Worm (Caenorhabditis elegans) whole organism, midembryonic: ENCODE results near the gene ttr-45.

Source experiments
- T22C8.4 ChIP-seq: fragments of 200-800 bp; sonication (Bioruptor generic); IDR thresholded peaks from 2 replicates; pipeline ENCODE4 v1.3.6; 2022; ENCODE audit warnings: missing genetic modification characterization, missing compliant biosample characterization
- cog-1 ChIP-seq: sonication (generic microtip); optimal IDR thresholded peaks from 2 replicates; lab custom pipeline; 2016; ENCODE audit warnings: missing genetic modification characterization, missing compliant biosample characterization
- flt-1 ChIP-seq: fragments of 200-800 bp; sonication (Bioruptor generic); IDR thresholded peaks from 2 replicates; pipeline ENCODE4 v1.3.6; 2022; ENCODE audit warnings: missing genetic modification characterization, missing compliant biosample characterization
- klf-2 ChIP-seq: fragments of 200-800 bp; sonication (Bioruptor generic); conservative IDR thresholded peaks from 2 replicates; pipeline ENCODE4 v1.3.6; 2022; ENCODE audit warnings: missing genetic modification reagents, missing genetic modification characterization, missing compliant biosample characterization
- med-1 ChIP-seq: sonication (generic microtip); optimal IDR thresholded peaks from 2 replicates; lab custom pipeline; 2017; ENCODE audit warnings: missing genetic modification characterization, mild to moderate bottlenecking, missing compliant biosample characterization, antibody characterized with exemption, missing genetic modification reagents; ENCODE audit not compliant: insufficient read depth
- ref-1 ChIP-seq: fragments of 200-800 bp; sonication (Bioruptor generic); conservative IDR thresholded peaks from 2 replicates; pipeline ENCODE4 v1.3.6; 2022; ENCODE audit warnings: missing genetic modification reagents, missing genetic modification characterization, missing compliant biosample characterization
- tab-1 ChIP-seq: fragments of 200-800 bp; sonication (Bioruptor generic); IDR thresholded peaks from 2 replicates; pipeline ENCODE4 v1.3.6; 2022; ENCODE audit warnings: missing genetic modification characterization, missing compliant biosample characterization
- ztf-23 ChIP-seq: fragments of 200-800 bp; sonication (Bioruptor generic); IDR thresholded peaks from 2 replicates; pipeline ENCODE4 v1.3.6; 2022; ENCODE audit warnings: missing genetic modification reagents, missing genetic modification characterization, missing compliant biosample characterization
- ztf-29 ChIP-seq: fragments of 200-800 bp; sonication (Bioruptor generic); IDR thresholded peaks from 2 replicates; pipeline ENCODE4 v1.3.6; 2022; ENCODE audit warnings: missing genetic modification reagents, missing genetic modification characterization, missing compliant biosample characterization

ttr-45 gene

DNA sequence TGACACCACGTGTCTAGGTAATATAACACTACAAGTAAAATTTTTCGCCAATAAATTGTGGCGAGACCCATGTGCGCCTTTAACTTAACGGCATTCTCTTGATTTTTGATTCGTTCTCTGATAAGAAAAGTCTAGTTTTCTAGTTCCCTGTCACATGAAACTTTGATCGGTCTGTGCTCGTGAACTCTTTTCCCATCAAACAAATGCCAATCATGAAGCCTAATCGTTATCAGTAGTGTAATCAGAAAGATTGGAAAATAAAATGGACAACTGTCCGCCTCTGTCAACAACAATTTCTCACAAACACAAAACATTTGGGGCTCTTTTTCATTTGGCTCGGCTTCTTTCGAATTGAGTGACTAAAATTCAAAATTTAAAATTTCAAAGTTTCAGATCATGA is at the start of gene ttr-45:
Gene ttr-45, plus strand, starts transcription at position 385 of the 400 bp plus-strand sequence.
- TF ChIP-seq ztf-23 (GFP tag; lab: Robert Waterston, UW), result no peak

DNA sequence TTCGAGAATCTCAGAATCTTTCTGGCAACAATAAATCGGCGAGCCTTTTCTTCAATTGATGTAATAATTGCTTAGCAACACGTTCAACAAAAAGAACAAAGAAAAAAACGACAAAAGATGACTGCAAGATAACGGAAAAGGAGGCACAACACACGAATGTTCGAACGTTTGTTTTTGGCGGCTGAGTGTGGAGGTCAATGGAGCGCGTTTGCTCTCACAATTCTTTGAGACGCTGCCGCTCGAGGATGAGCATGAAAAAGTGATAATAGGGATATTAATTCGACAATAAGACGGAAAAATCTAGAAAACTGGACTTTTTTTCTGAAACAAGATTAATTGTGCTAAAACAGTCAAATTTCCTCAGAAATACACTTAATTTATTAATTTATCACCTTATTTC is 48.1 kb upstream of the ttr-45 start:
- TF ChIP-seq T22C8.4 (GFP tag; lab: Robert Waterston, UW) (no peak), cog-1 (tag; lab: Kevin White, UChicago) (peak; percentile 21), ztf-23 (GFP tag; lab: Robert Waterston, UW) (no peak), flt-1 (no peak), klf-2 (GFP tag; lab: Robert Waterston, UW) (no peak)

ce11 chrIV:13209566-13209965 is 44.5 kb upstream of the ttr-45 start, which contains the start of gene C48D1.9:
Gene C48D1.9 (minus strand): TSS chrIV:13209666.
- TF ChIP-seq klf-2 (GFP tag; lab: Robert Waterston, UW) (no peak), tab-1 (GFP tag; lab: Robert Waterston, UW) (no peak), flt-1 (no peak), T22C8.4 (GFP tag; lab: Robert Waterston, UW) (no peak), ztf-23 (GFP tag; lab: Robert Waterston, UW) (no peak), ztf-29 (GFP tag; lab: Robert Waterston, UW) (no peak), ref-1 (no peak), med-1 (no peak), cog-1 (tag; lab: Kevin White, UChicago) (no peak)

- no peak for TF ChIP-seq flt-1
- no peak for TF ChIP-seq ztf-23 (GFP tag; lab: Robert Waterston, UW)
- no peak for TF ChIP-seq ztf-29 (GFP tag; lab: Robert Waterston, UW)
Observed at ce11 chrIV:13214466-13214865, 39.6 kb upstream of the ttr-45 start, which contains the start of gene cho-1. Gene cho-1 (minus strand): TSS chrIV:13214566.

DNA sequence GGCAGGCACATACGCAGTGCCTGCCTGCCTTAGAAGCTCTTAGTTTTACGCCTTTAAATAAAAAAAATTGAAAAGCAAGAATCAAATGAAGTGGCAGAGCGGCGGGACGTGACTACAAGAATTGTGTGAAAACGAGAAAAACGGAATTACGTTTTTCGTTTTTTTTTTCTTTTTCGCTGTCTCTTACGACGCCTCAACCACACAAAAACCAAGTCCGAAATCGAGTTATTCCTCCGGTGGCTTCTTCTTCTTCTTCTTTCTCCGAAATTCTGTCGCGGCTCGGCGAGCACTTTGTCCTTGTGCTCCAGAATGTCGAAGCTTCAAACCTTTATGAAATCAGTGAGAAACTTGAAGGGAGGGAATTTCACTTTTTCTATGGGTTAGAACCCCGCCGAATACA is 33.4 kb upstream of the ttr-45 start:
- TF ChIP-seq T22C8.4 (GFP tag; lab: Robert Waterston, UW) (no peak), ztf-23 (GFP tag; lab: Robert Waterston, UW) (no peak), med-1 (no peak), ref-1 (no peak), klf-2 (GFP tag; lab: Robert Waterston, UW) (no peak), cog-1 (tag; lab: Kevin White, UChicago) (no peak), tab-1 (GFP tag; lab: Robert Waterston, UW) (no peak), flt-1 (no peak), ztf-29 (GFP tag; lab: Robert Waterston, UW) (no peak)

DNA sequence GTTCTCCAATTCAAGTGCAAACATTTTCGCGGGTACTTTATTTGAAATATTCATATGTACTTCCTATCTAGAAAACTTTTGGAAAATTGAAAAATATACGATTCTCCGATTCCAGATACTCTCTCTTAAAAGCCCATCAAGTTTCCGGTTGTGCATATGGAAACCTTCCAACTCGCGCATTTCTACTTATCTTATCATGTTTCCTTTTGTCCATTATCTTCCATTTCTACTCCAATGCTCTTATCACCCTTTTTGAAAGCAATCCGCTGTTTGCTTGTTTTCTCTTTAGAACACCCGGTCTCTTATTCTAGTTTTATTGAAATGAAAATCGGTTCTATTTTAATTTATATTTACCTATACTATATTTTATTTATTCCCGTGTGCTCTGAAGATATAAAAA is 32.4 kb upstream of the ttr-45 start, which contains the start of gene C48D1.5:
Gene C48D1.5, plus strand, starts transcription at position 301 of the 400 bp plus-strand sequence.
- TF ChIP-seq ztf-29 (GFP tag; lab: Robert Waterston, UW), result no peak
- no peak for TF ChIP-seq flt-1
- TF ChIP-seq ztf-23 (GFP tag; lab: Robert Waterston, UW), result no peak
- TF ChIP-seq ref-1, result no peak
- TF ChIP-seq klf-2 (GFP tag; lab: Robert Waterston, UW), result no peak
- TF ChIP-seq cog-1 (tag; lab: Kevin White, UChicago), result no peak
- no peak for TF ChIP-seq tab-1 (GFP tag; lab: Robert Waterston, UW)
- TF ChIP-seq T22C8.4 (GFP tag; lab: Robert Waterston, UW), result no peak
- no peak for TF ChIP-seq med-1

ce11 chrIV:13231393-13231792 is 22.6 kb upstream of the ttr-45 start:
- no peak for TF ChIP-seq klf-2 (GFP tag; lab: Robert Waterston, UW)
- TF ChIP-seq med-1, result no peak
- no peak for TF ChIP-seq ztf-23 (GFP tag; lab: Robert Waterston, UW)
- TF ChIP-seq T22C8.4 (GFP tag; lab: Robert Waterston, UW), result no peak
- no peak for TF ChIP-seq ref-1
- TF ChIP-seq cog-1 (tag; lab: Kevin White, UChicago), result no peak
- no peak for TF ChIP-seq tab-1 (GFP tag; lab: Robert Waterston, UW)
- no peak for TF ChIP-seq flt-1
- no peak for TF ChIP-seq ztf-29 (GFP tag; lab: Robert Waterston, UW)

ce11 chrIV:13236485-13236884 is 17.5 kb upstream of the ttr-45 start, which contains the start of gene pwp-1:
Gene pwp-1 (minus strand): TSS chrIV:13236585.
- TF ChIP-seq klf-2 (GFP tag; lab: Robert Waterston, UW) (no peak), tab-1 (GFP tag; lab: Robert Waterston, UW) (no peak), cog-1 (tag; lab: Kevin White, UChicago) (no peak), T22C8.4 (GFP tag; lab: Robert Waterston, UW) (no peak), med-1 (no peak), ztf-29 (GFP tag; lab: Robert Waterston, UW) (no peak), flt-1 (no peak), ref-1 (no peak), ztf-23 (GFP tag; lab: Robert Waterston, UW) (no peak)

ce11 chrIV:13238943-13239861 is 14.8 kb upstream of the ttr-45 start, which contains the start of gene tag-115:
Gene tag-115 (minus strand): TSS chrIV:13239414.
- TF ChIP-seq T22C8.4 (GFP tag; lab: Robert Waterston, UW) (no peak), cog-1 (tag; lab: Kevin White, UChicago) (no peak), klf-2 (GFP tag; lab: Robert Waterston, UW) (no peak), med-1 (no peak), ref-1 (no peak), flt-1 (no peak), ztf-23 (GFP tag; lab: Robert Waterston, UW) (no peak), tab-1 (GFP tag; lab: Robert Waterston, UW) (no peak), ztf-29 (GFP tag; lab: Robert Waterston, UW) (no peak)
